Fruit fly (Drosophila melanogaster) whole organism, embryonic: ENCODE data around the gene SCCRO4.

ENCODE experiments used
- Abd-B ChIP-seq: fragments of 200-800 bp; sonication (Bioruptor generic); optimal IDR thresholded peaks from 2 replicates; lab custom pipeline; 2018; ENCODE audit warnings: missing biosample characterization, mild to moderate bottlenecking, missing genetic modification characterization, moderate library complexity
- Ada2b ChIP-seq: fragments of 200-800 bp; sonication (Bioruptor generic); IDR thresholded peaks from 2 replicates; pipeline ENCODE4 v1.3.6; 2022; ENCODE audit warnings: missing biosample characterization, missing genetic modification characterization
- CG10462 ChIP-seq: fragments of 200-800 bp; sonication (Bioruptor generic); optimal IDR thresholded peaks from 2 replicates; lab custom pipeline; 2016; ENCODE audit warnings: missing biosample characterization, missing genetic modification characterization
- CG11456 ChIP-seq: fragments of 200-800 bp; sonication (Bioruptor generic); IDR thresholded peaks from 3 replicates; pipeline ENCODE4 v1.3.6; 2022; ENCODE audit warnings: missing biosample characterization, missing genetic modification characterization
- CG11560 ChIP-seq: fragments of 200-800 bp; sonication (Bioruptor generic); IDR thresholded peaks from 3 replicates; pipeline ENCODE4 v1.3.6; 2022; ENCODE audit warnings: missing biosample characterization, missing genetic modification characterization
- CG11723 ChIP-seq: fragments of 200-800 bp; sonication (Bioruptor generic); optimal IDR thresholded peaks from 2 replicates; lab custom pipeline; 2017; ENCODE audit warnings: missing biosample characterization, mild to moderate bottlenecking, missing genetic modification characterization
- CG12236 ChIP-seq: fragments of 200-800 bp; sonication (Bioruptor generic); optimal IDR thresholded peaks from 2 replicates; lab custom pipeline; 2016; ENCODE audit warnings: missing biosample characterization, missing genetic modification characterization
- CG13424 ChIP-seq: fragments of 200-800 bp; sonication (Bioruptor generic); optimal IDR thresholded peaks from 2 replicates; lab custom pipeline; 2019; ENCODE audit warnings: missing biosample characterization, mild to moderate bottlenecking, missing genetic modification characterization, moderate library complexity
- CG15011 ChIP-seq: fragments of 200-800 bp; sonication (Bioruptor generic); optimal IDR thresholded peaks from 3 replicates; lab custom pipeline; 2018; ENCODE audit warnings: missing biosample characterization, mild to moderate bottlenecking, missing genetic modification characterization
- CG17829 ChIP-seq: fragments of 200-800 bp; optimal IDR thresholded peaks from 2 replicates; lab custom pipeline; 2019; ENCODE audit warnings: missing biosample characterization, mild to moderate bottlenecking, missing genetic modification characterization, moderate library complexity
- CG6175 ChIP-seq: fragments of 200-800 bp; sonication (Bioruptor generic); IDR thresholded peaks from 3 replicates; pipeline ENCODE4 v1.3.6; 2022; ENCODE audit warnings: missing biosample characterization, missing genetic modification characterization
- CG7556 ChIP-seq: fragments of 200-800 bp; sonication (Bioruptor generic); optimal IDR thresholded peaks from 2 replicates; lab custom pipeline; 2017; ENCODE audit warnings: missing biosample characterization, mild to moderate bottlenecking, missing genetic modification characterization
- CG7928 ChIP-seq: fragments of 200-800 bp; sonication (Bioruptor generic); optimal IDR thresholded peaks from 2 replicates; lab custom pipeline; 2017; ENCODE audit warnings: missing biosample characterization, mild to moderate bottlenecking, missing genetic modification characterization
- CG8924 ChIP-seq: fragments of 200-800 bp; optimal IDR thresholded peaks from 3 replicates; lab custom pipeline; 2019; ENCODE audit warnings: missing biosample characterization, mild to moderate bottlenecking, missing genetic modification characterization, moderate library complexity
- CG9215 ChIP-seq: fragments of 200-800 bp; sonication (Bioruptor generic); IDR thresholded peaks from 2 replicates; pipeline ENCODE4 v1.3.6; 2022; ENCODE audit warnings: missing biosample characterization, missing genetic modification characterization
- CG9437 ChIP-seq: fragments of 200-800 bp; sonication (Bioruptor generic); optimal IDR thresholded peaks from 2 replicates; lab custom pipeline; 2018; ENCODE audit warnings: missing biosample characterization, mild to moderate bottlenecking, missing genetic modification characterization
- CG9727 ChIP-seq: fragments of 200-800 bp; sonication (Bioruptor generic); optimal IDR thresholded peaks from 3 replicates; lab custom pipeline; 2017; ENCODE audit warnings: missing biosample characterization, mild to moderate bottlenecking, missing genetic modification characterization
- Doc3 ChIP-seq: fragments of 200-800 bp; sonication (Bioruptor generic); IDR thresholded peaks from 3 replicates; pipeline ENCODE4 v1.3.6; 2022; ENCODE audit warnings: missing biosample characterization, missing genetic modification characterization; ENCODE audit not compliant: partially characterized antibody
- ERR ChIP-seq: fragments of 200-800 bp; sonication (Bioruptor generic); optimal IDR thresholded peaks from 2 replicates; lab custom pipeline; 2016; ENCODE audit warnings: missing biosample characterization, missing genetic modification characterization
- HHEX ChIP-seq: fragments of 200-800 bp; sonication (Bioruptor generic); optimal IDR thresholded peaks from 3 replicates; lab custom pipeline; 2017; ENCODE audit warnings: missing biosample characterization, mild to moderate bottlenecking, missing genetic modification characterization, missing genetic modification reagents
- Hey ChIP-seq: fragments of 200-800 bp; sonication (Bioruptor generic); optimal IDR thresholded peaks from 3 replicates; lab custom pipeline; 2018; ENCODE audit warnings: missing biosample characterization, mild to moderate bottlenecking, missing genetic modification characterization
- Hmr ChIP-seq: fragments of 200-800 bp; sonication (Bioruptor generic); optimal IDR thresholded peaks from 3 replicates; lab custom pipeline; 2017; ENCODE audit warnings: mild to moderate bottlenecking, missing biosample characterization, missing genetic modification reagents, missing genetic modification characterization
- Jarid2 ChIP-seq: fragments of 200-800 bp; sonication (Bioruptor generic); optimal IDR thresholded peaks from 3 replicates; lab custom pipeline; 2017; ENCODE audit warnings: mild to moderate bottlenecking, missing biosample characterization, missing genetic modification reagents, missing genetic modification characterization
- Lhr ChIP-seq: fragments of 200-800 bp; sonication (Bioruptor generic); optimal IDR thresholded peaks from 3 replicates; lab custom pipeline; 2017; ENCODE audit warnings: mild to moderate bottlenecking, missing biosample characterization, missing genetic modification reagents, missing genetic modification characterization
- Mad ChIP-seq: fragments of 200-800 bp; sonication (Bioruptor generic); optimal IDR thresholded peaks from 2 replicates; lab custom pipeline; 2016; ENCODE audit warnings: missing biosample characterization, missing genetic modification characterization
- Myb ChIP-seq: fragments of 200-800 bp; sonication (Bioruptor generic); optimal IDR thresholded peaks from 2 replicates; lab custom pipeline; 2016; ENCODE audit warnings: missing biosample characterization, missing genetic modification characterization
- NK7.1 ChIP-seq: fragments of 200-800 bp; sonication (Bioruptor generic); optimal IDR thresholded peaks from 3 replicates; lab custom pipeline; 2016; ENCODE audit warnings: missing biosample characterization, missing genetic modification characterization
- Oaz ChIP-seq: fragments of 200-800 bp; sonication (Bioruptor generic); IDR thresholded peaks from 2 replicates; pipeline ENCODE4 v1.3.6; 2022; ENCODE audit warnings: missing biosample characterization, missing genetic modification characterization
- Side ChIP-seq: fragments of 200-800 bp; sonication (Bioruptor generic); optimal IDR thresholded peaks from 2 replicates; lab custom pipeline; 2016; ENCODE audit warnings: missing biosample characterization, missing genetic modification characterization
- Tbp ChIP-seq: fragments of >200 bp; optimal IDR thresholded peaks from 2 replicates; lab custom pipeline; 2018; ENCODE audit warnings: missing biosample characterization, missing genetic modification characterization
- Vsx1 ChIP-seq: fragments of 200-800 bp; sonication (Bioruptor generic); optimal IDR thresholded peaks from 2 replicates; lab custom pipeline; 2017; ENCODE audit warnings: missing biosample characterization, mild to moderate bottlenecking, missing genetic modification characterization, missing genetic modification reagents
- ash1 ChIP-seq: fragments of 200-800 bp; sonication (Bioruptor generic); optimal IDR thresholded peaks from 2 replicates; lab custom pipeline; 2018; ENCODE audit warnings: missing biosample characterization, mild to moderate bottlenecking, missing genetic modification characterization
- cad ChIP-seq: fragments of >200 bp; optimal IDR thresholded peaks from 2 replicates; lab custom pipeline; 2017; ENCODE audit warnings: missing biosample characterization, missing genetic modification characterization
- chif ChIP-seq, 2 experiments: fragments of 200-800 bp; sonication (Bioruptor generic); optimal IDR thresholded peaks; 3 replicates each; lab custom pipeline; 2016; ENCODE audit warnings: missing biosample characterization in 2 of 2, missing genetic modification characterization in 2 of 2
- dati ChIP-seq: fragments of 200-800 bp; sonication (Bioruptor generic); IDR thresholded peaks from 2 replicates; pipeline ENCODE4 v1.3.6; 2022; ENCODE audit warnings: missing biosample characterization, missing genetic modification characterization
- dmrt99B ChIP-seq: fragments of 200-800 bp; sonication (Bioruptor generic); optimal IDR thresholded peaks from 2 replicates; lab custom pipeline; 2018; ENCODE audit warnings: missing biosample characterization, mild to moderate bottlenecking, missing genetic modification characterization, moderate library complexity
- fd3F ChIP-seq: fragments of 200-800 bp; sonication (Bioruptor generic); optimal IDR thresholded peaks from 2 replicates; lab custom pipeline; 2018; ENCODE audit warnings: missing biosample characterization, mild to moderate bottlenecking, missing genetic modification characterization, moderate library complexity
- ken ChIP-seq: fragments of 200-800 bp; sonication (Bioruptor generic); IDR thresholded peaks from 3 replicates; pipeline ENCODE4 v1.3.6; 2022; ENCODE audit warnings: missing biosample characterization, missing genetic modification characterization
- luna ChIP-seq: fragments of 200-800 bp; sonication (Bioruptor generic); optimal IDR thresholded peaks from 2 replicates; lab custom pipeline; 2016; ENCODE audit warnings: missing biosample characterization, missing genetic modification characterization
- oc ChIP-seq: fragments of 200-800 bp; sonication (Bioruptor generic); optimal IDR thresholded peaks from 2 replicates; lab custom pipeline; 2018; ENCODE audit warnings: missing biosample characterization, mild to moderate bottlenecking, missing genetic modification characterization, moderate library complexity
- ranshi ChIP-seq: fragments of 200-800 bp; sonication (Bioruptor generic); IDR thresholded peaks from 2 replicates; pipeline ENCODE4 v1.3.6; 2022; ENCODE audit warnings: missing biosample characterization, missing genetic modification characterization
- sc ChIP-seq, 3 experiments: fragments of >200 bp in 2 of 3; fragments of 200-800 bp in 1 of 3; sonication (Bioruptor generic) in 1 of 3; optimal IDR thresholded peaks; 2 replicates in 2 of 3; 3 replicates in 1 of 3; lab custom pipeline; 2017; ENCODE audit warnings: mild to moderate bottlenecking in 1 of 3, missing biosample characterization in 1 of 3, missing genetic modification characterization in 1 of 3, missing genetic modification reagents in 1 of 3
- sna ChIP-seq: fragments of 200-800 bp; sonication (Bioruptor generic); IDR thresholded peaks from 2 replicates; pipeline ENCODE4 v1.3.6; 2022; ENCODE audit warnings: missing biosample characterization, missing genetic modification characterization; ENCODE audit not compliant: partially characterized antibody
- sr ChIP-seq: fragments of 200-800 bp; sonication (Bioruptor generic); IDR thresholded peaks from 3 replicates; pipeline ENCODE4 v1.3.6; 2022; ENCODE audit warnings: missing biosample characterization, missing genetic modification characterization
- stc ChIP-seq: fragments of 200-800 bp; sonication (Bioruptor generic); IDR thresholded peaks from 2 replicates; pipeline ENCODE4 v1.3.6; 2022; ENCODE audit warnings: missing biosample characterization, missing genetic modification characterization
- tap ChIP-seq: fragments of 200-800 bp; optimal IDR thresholded peaks from 3 replicates; lab custom pipeline; 2019; ENCODE audit warnings: missing biosample characterization, mild to moderate bottlenecking, missing genetic modification characterization, moderate library complexity
- trem ChIP-seq: fragments of 200-800 bp; optimal IDR thresholded peaks from 3 replicates; lab custom pipeline; 2019; ENCODE audit warnings: missing biosample characterization, mild to moderate bottlenecking, missing genetic modification characterization, moderate library complexity
- tup ChIP-seq: fragments of 200-800 bp; sonication (Bioruptor generic); optimal IDR thresholded peaks from 2 replicates; lab custom pipeline; 2016; ENCODE audit warnings: missing biosample characterization, mild to moderate bottlenecking, missing genetic modification characterization, moderate library complexity
- unc-4 ChIP-seq: fragments of 200-800 bp; sonication (Bioruptor generic); IDR thresholded peaks from 2 replicates; pipeline ENCODE4 v1.3.6; 2022; ENCODE audit warnings: missing biosample characterization, missing genetic modification characterization; ENCODE audit not compliant: partially characterized antibody
- vfl ChIP-seq: fragments of 200-800 bp; sonication (Bioruptor generic); optimal IDR thresholded peaks from 2 replicates; lab custom pipeline; 2016; ENCODE audit warnings: missing biosample characterization, missing genetic modification characterization

Gene SCCRO4

DNA sequence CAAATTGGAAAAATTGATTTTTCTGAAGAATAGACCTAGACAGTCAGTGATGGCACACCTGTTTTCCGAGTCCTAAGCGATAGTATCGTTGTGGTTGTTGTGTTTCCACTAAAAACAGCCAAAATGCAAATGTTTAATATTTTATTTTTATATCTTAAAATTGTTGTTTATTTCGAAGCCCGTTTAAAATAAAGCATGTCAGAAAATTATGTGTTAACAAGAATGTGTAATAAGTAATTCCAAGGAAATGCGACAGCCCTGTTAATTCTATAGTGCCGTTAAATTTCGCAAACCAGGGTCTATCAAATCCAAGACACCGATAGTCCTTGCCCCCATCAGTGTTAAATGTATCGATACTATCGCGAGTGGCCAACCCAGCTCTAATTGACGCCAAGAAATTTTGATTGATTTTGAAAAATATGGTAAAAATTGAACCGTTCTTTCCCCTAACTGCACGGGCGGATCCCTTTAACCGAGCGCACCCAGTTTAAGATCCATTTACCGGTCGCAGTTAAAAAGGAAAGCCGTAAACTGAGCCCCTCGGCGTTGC, 2.9 kb downstream of the SCCRO4 start, which contains the start of gene Pex23 (continued):
- peak; percentile 88 for TF ChIP-seq CG7928 (GFP tag; lab: Kevin White, UChicago)
- peak; percentile 86 for TF ChIP-seq CG9727
- peak; percentile 62 for TF ChIP-seq tup (GFP tag; lab: Kevin White, UChicago)
- TF ChIP-seq Jarid2: no peak
- TF ChIP-seq unc-4: peak; percentile 99
- peak; percentile 65 for TF ChIP-seq vfl
- peak; percentile 77; the same call in 1 of the 2 replicates for TF ChIP-seq ranshi (GFP tag; lab: Robert Waterston, UW)
- peak; percentile 32 for TF ChIP-seq ERR
- peak; percentile 65 for TF ChIP-seq HHEX (GFP tag; lab: Kevin White, UChicago)
- TF ChIP-seq sna (GFP tag; lab: Robert Waterston, UW): peak; percentile 99
- peak; percentile 87 for TF ChIP-seq trem (tag; lab: Kevin White, UChicago)
- peak; percentile 90 for TF ChIP-seq Abd-B (GFP tag; lab: Kevin White, UChicago)
- no peak for TF ChIP-seq CG12236 (GFP tag; lab: Kevin White, UChicago)
- TF ChIP-seq CG6175 (GFP tag; lab: Robert Waterston, UW): peak; percentile 43; the same call in 1 of the 3 replicates
- peak; percentile 81 for TF ChIP-seq Lhr (GFP tag; lab: Kevin White, UChicago)
- peak; percentile 80 for TF ChIP-seq Ada2b (GFP tag; lab: Robert Waterston, UW)
- TF ChIP-seq sc (optimal IDR thresholded peaks at IDR 0.05; lab: Kevin White, UChicago): no peak
- no peak for TF ChIP-seq sc (GFP tag; optimal IDR thresholded peaks at IDR 0.05; lab: Kevin White, UChicago)
- TF ChIP-seq luna (GFP tag; lab: Kevin White, UChicago): peak; percentile 63
- peak; percentile 53 for TF ChIP-seq CG11723 (GFP tag; lab: Kevin White, UChicago)
- TF ChIP-seq ken (GFP tag; lab: Robert Waterston, UW): peak; percentile 79
- TF ChIP-seq CG13424 (tag; lab: Kevin White, UChicago): peak; percentile 84
- TF ChIP-seq Oaz (GFP tag; lab: Robert Waterston, UW): peak; percentile 64
- no peak for TF ChIP-seq sr
- no peak for TF ChIP-seq Vsx1 (GFP tag; lab: Kevin White, UChicago)
- TF ChIP-seq Myb: peak; percentile 61
- TF ChIP-seq Mad (GFP tag; lab: Kevin White, UChicago): peak; percentile 68
- TF ChIP-seq Doc3: peak; percentile 99
- no peak for TF ChIP-seq CG15011 (GFP tag; lab: Kevin White, UChicago)
- TF ChIP-seq CG17829: peak; percentile 87
- TF ChIP-seq NK7.1 (GFP tag; lab: Kevin White, UChicago): peak; percentile 17
- no peak for TF ChIP-seq ash1 (GFP tag; lab: Kevin White, UChicago)
- TF ChIP-seq Hmr (GFP tag; lab: Kevin White, UChicago): peak; percentile 81
- peak; percentile 60 for TF ChIP-seq CG9437 (GFP tag; lab: Kevin White, UChicago)
- TF ChIP-seq CG7556 (GFP tag; lab: Kevin White, UChicago): peak; percentile 69
- TF ChIP-seq dmrt99B: no peak
- TF ChIP-seq CG10462 (GFP tag; lab: Kevin White, UChicago): peak; percentile 64
- TF ChIP-seq fd3F (GFP tag; lab: Kevin White, UChicago): peak; percentile 67
- no peak for TF ChIP-seq Tbp (GFP tag; lab: Kevin White, UChicago)
- peak; percentile 65 for TF ChIP-seq stc (GFP tag; lab: Robert Waterston, UW)
- peak; percentile 84 for TF ChIP-seq CG9215
- TF ChIP-seq CG11560 (tag; lab: Robert Waterston, UW): peak; percentile 69
- TF ChIP-seq chif (GFP tag; optimal IDR thresholded peaks at IDR 0.05; lab: Kevin White, UChicago): peak; percentile 44 to 57
- no peak for TF ChIP-seq cad (GFP tag; lab: Kevin White, UChicago)
- TF ChIP-seq CG11456 (GFP tag; lab: Robert Waterston, UW): peak; percentile 80
- TF ChIP-seq Hey (tag; lab: Kevin White, UChicago): peak; percentile 4
- TF ChIP-seq CG8924 (tag; lab: Kevin White, UChicago): peak; percentile 79
- TF ChIP-seq Side (GFP tag; lab: Kevin White, UChicago): peak; percentile 21
- TF ChIP-seq dati (GFP tag; lab: Robert Waterston, UW): no peak
- no peak for TF ChIP-seq oc
- TF ChIP-seq tap (tag; lab: Kevin White, UChicago): peak; percentile 70
